Fruit fly (Drosophila melanogaster) whole organism, adult: ENCODE results near the gene CG10132.

Source experiments
- CG12768 ChIP-seq: fragments of 200-800 bp; sonication (Bioruptor generic); optimal IDR thresholded peaks from 2 replicates; lab custom pipeline; 2017; ENCODE audit warnings: missing biosample characterization, missing genetic modification characterization, mild to moderate bottlenecking, moderate library complexity, missing genetic modification reagents
- cnc ChIP-seq, 2 experiments: fragments of >200 bp; optimal IDR thresholded peaks; 2 replicates each; lab custom pipeline; 2017
- pad ChIP-seq: fragments of 200-800 bp; sonication (Bioruptor generic); optimal IDR thresholded peaks from 3 replicates; lab custom pipeline; 2017; ENCODE audit warnings: missing biosample characterization, missing genetic modification characterization, mild to moderate bottlenecking, moderate library complexity, missing genetic modification reagents

DNA sequence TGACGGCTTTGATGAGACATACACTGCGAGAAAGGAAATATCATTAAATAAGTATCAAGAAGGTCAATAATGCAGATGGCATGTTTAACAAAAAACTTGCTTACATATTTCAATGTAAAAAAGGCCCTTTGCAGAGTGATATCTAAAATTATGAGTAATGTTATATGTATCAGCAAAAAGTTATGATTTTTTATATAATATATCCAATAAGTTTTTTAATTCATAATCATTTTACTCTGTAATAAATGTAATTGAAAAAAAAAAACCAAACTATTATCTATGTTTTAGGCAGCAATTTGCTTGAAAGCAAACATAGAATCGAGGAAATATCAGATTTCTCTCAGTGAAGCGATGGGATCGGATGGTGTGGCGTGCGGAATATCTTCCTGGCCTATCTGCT, 48.9 kb upstream of the CG10132 start:
- TF ChIP-seq pad (GFP tag; lab: Kevin White, UChicago) (no peak), CG12768 (GFP tag; lab: Kevin White, UChicago) (no peak), cnc (optimal IDR thresholded peaks at IDR 0.05; lab: Kevin White, UChicago) (no peak)
